Fruit fly (Drosophila melanogaster): ENCODE data around the gene CG14132.
A peak's percentile ranks its signal among the peaks of the same experiment; 100 is the strongest.

Gene CG14132

dm6 chr3L:11708633-11709116, 6.4 kb downstream of the CG14132 start, which contains the start of the genes Ccdc56 and mtTFB1 (continued):
- TF ChIP-seq CG6689 (GFP tag; IDR thresholded peaks at IDR 0.05) = no peak
- no peak for TF ChIP-seq CG8765 (GFP tag; IDR thresholded peaks at IDR 0.05)
- TF ChIP-seq Myb (GFP tag; optimal IDR thresholded peaks at IDR 0.05) = peak; percentile 78
- no peak for TF ChIP-seq CG11085 (GFP tag; IDR thresholded peaks at IDR 0.05)
- TF ChIP-seq CG14860 (GFP tag; IDR thresholded peaks at IDR 0.05; ENCODE audit: partially characterized antibody) = no peak
- peak; percentile 54 for TF ChIP-seq CG14710 (tag; optimal IDR thresholded peaks at IDR 0.05)
- no peak for TF ChIP-seq CG6654 (GFP tag; optimal IDR thresholded peaks at IDR 0.05)
- no peak for TF ChIP-seq CG13296 (GFP tag; optimal IDR thresholded peaks at IDR 0.05)
- TF ChIP-seq Gsc (GFP tag; IDR thresholded peaks at IDR 0.05) = no peak
- TF ChIP-seq gt (GFP tag; IDR thresholded peaks at IDR 0.05) = no peak
- TF ChIP-seq B-H1 (GFP tag; IDR thresholded peaks at IDR 0.05) = no peak
- no peak for TF ChIP-seq CG17359 (tag; optimal IDR thresholded peaks at IDR 0.05)
- TF ChIP-seq usp (GFP tag; optimal IDR thresholded peaks at IDR 0.05) = no peak
- no peak for TF ChIP-seq CG12236 (GFP tag; optimal IDR thresholded peaks at IDR 0.05)
- no peak for TF ChIP-seq hkb (optimal IDR thresholded peaks at IDR 0.05)
- TF ChIP-seq hkb (GFP tag; IDR thresholded peaks at IDR 0.05) = 0 out of 2 replicates have a peak, but pooled peaks have one; percentile 6
- TF ChIP-seq Tbp (GFP tag; optimal IDR thresholded peaks at IDR 0.05) = no peak
- TF ChIP-seq ara (GFP tag; IDR thresholded peaks at IDR 0.05) = no peak
- no peak for TF ChIP-seq dimm (GFP tag; IDR thresholded peaks at IDR 0.05)
- no peak for TF ChIP-seq her (GFP tag; optimal IDR thresholded peaks at IDR 0.05)
- no peak for TF ChIP-seq Optix (GFP tag; IDR thresholded peaks at IDR 0.05)
- no peak for TF ChIP-seq slou (GFP tag; optimal IDR thresholded peaks at IDR 0.05)
- no peak for TF ChIP-seq CG15073 (GFP tag; optimal IDR thresholded peaks at IDR 0.05)
- no peak for TF ChIP-seq bbx (GFP tag; IDR thresholded peaks at IDR 0.05; ENCODE audit: partially characterized antibody)
- TF ChIP-seq CG32532 (GFP tag; IDR thresholded peaks at IDR 0.05) = no peak
- TF ChIP-seq Drgx (GFP tag; IDR thresholded peaks at IDR 0.05) = no peak
- no peak for TF ChIP-seq gsb-n (tag; optimal IDR thresholded peaks at IDR 0.05)
- no peak for TF ChIP-seq lola (GFP tag; optimal IDR thresholded peaks at IDR 0.05)
- peak; percentile 14 for TF ChIP-seq CoRest (tag; optimal IDR thresholded peaks at IDR 0.05)
- no peak for TF ChIP-seq CG4360 (GFP tag; IDR thresholded peaks at IDR 0.05)
- TF ChIP-seq Mrtf (GFP tag; IDR thresholded peaks at IDR 0.05) = no peak
- no peak for TF ChIP-seq CG12744 (GFP tag; optimal IDR thresholded peaks at IDR 0.05)
- no peak for TF ChIP-seq CG12769 (tag; optimal IDR thresholded peaks at IDR 0.05)
- TF ChIP-seq crp (GFP tag; optimal IDR thresholded peaks at IDR 0.05) = no peak
- no peak for TF ChIP-seq CG4282 (GFP tag; optimal IDR thresholded peaks at IDR 0.05)
- TF ChIP-seq CG17912 (GFP tag; optimal IDR thresholded peaks at IDR 0.05) = no peak
- TF ChIP-seq CG14441 (GFP tag; IDR thresholded peaks at IDR 0.05) = no peak
- no peak for TF ChIP-seq Dip2 (GFP tag; IDR thresholded peaks at IDR 0.05)
- no peak for TF ChIP-seq z (GFP tag; IDR thresholded peaks at IDR 0.05)
- TF ChIP-seq h (optimal IDR thresholded peaks at IDR 0.05) = no peak
- TF ChIP-seq Ptx1 (GFP tag; IDR thresholded peaks at IDR 0.05) = no peak
- TF ChIP-seq PHDP (tag; optimal IDR thresholded peaks at IDR 0.05) = no peak
- no peak for TF ChIP-seq HmgD (GFP tag; optimal IDR thresholded peaks at IDR 0.05)
- TF ChIP-seq dysf (GFP tag; IDR thresholded peaks at IDR 0.05) = no peak
- no peak for TF ChIP-seq CG7745 (tag; optimal IDR thresholded peaks at IDR 0.05)
- no peak for TF ChIP-seq dmrt99B (tag; optimal IDR thresholded peaks at IDR 0.05)
- no peak for TF ChIP-seq CG11093 (GFP tag; IDR thresholded peaks at IDR 0.05)
- no peak for TF ChIP-seq CG8290 (GFP tag; optimal IDR thresholded peaks at IDR 0.05)
- TF ChIP-seq CG8290 (tag; optimal IDR thresholded peaks at IDR 0.05) = peak in 1 of 2 experiments; percentile 30
- TF ChIP-seq stwl (tag; optimal IDR thresholded peaks at IDR 0.05) = peak; percentile 57
- TF ChIP-seq ab (GFP tag; optimal IDR thresholded peaks at IDR 0.05) = no peak
- no peak for TF ChIP-seq crc (GFP tag; optimal IDR thresholded peaks at IDR 0.05)
- TF ChIP-seq kay (GFP tag; optimal IDR thresholded peaks at IDR 0.05) = peak; percentile 61
- TF ChIP-seq ttk (GFP tag; IDR thresholded peaks at IDR 0.05) = no peak

All from whole organism, embryonic.